Worm (Caenorhabditis elegans): Measurements from ENCODE around the gene Y53C12A.7.

Y53C12A.7 gene

DNA sequence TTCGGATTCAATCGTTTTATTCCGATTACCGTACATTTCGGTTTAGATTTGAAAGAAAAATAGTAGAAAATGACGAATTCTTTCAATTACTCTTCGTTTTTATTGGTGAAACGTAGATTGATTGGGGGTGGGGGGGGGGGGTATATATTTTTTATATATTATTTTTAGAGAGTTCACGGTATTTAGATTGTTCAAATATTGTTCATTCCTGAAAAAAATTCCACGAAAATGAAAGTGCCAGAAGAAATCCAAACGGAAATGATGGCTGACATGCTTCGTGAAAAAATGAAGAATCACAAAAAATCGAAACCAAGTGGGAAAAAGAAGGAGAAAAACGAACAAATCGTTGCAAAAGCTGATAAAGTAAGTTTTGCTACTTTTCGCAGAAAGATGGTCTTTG lies at the start of gene Y53C12A.7, which contains the start of gene Y53C12A.8:
Gene Y53C12A.7, plus strand, starts transcription at position 181 of the 400 bp plus-strand sequence.
Gene Y53C12A.8, minus strand, starts transcription at position 101 of the 400 bp plus-strand sequence.
- no peak for TF ChIP-seq unc-62 (GFP tag; optimal IDR thresholded peaks at IDR 0.05)

DNA sequence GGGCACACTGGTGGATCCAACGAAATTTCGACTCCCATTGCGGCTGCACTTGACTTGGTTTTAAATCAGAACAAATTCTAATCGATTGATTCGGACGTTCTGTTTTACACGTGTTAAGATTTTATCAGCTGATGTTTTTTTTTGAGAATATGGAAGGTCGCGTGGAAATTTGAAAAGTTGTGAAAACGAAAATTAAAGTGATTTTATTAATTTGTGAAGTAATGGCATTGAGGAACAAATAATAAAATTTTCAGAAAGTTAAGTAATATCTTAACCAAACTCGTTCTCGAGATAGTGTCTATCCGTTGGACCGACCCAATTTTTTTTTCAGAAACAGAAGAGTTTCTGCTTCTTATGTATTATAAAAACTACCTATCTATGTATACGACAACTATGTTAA lies 48.6 kb upstream of the Y53C12A.7 start, which contains the start of gene ZK1307.4:
Gene ZK1307.4, minus strand, starts transcription at position 101 of the 400 bp plus-strand sequence.
- no peak for TF ChIP-seq unc-62 (GFP tag; optimal IDR thresholded peaks at IDR 0.05)

DNA sequence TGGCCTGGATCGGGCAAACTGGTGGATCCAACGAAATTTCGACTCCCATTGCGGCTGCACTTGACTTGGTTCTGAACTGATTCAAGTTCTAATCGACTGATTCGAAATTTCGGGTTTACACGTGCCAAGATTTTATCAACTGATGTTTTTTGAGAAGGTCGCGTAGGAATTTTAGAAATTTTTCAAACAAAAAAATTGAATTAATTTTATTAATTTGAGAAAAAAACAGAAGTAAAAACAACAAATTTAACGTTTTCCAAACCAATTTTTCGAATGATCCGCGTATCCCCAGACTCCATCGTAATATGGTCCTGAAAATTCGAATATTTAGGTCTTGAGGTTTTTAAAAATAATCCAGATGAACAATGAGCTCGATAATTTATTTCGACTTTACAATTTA lies 47.4 kb upstream of the Y53C12A.7 start, which contains the start of gene ZK1307.3:
Gene ZK1307.3, minus strand, starts transcription at position 101 of the 400 bp plus-strand sequence.
- no peak for TF ChIP-seq unc-62 (GFP tag; optimal IDR thresholded peaks at IDR 0.05)

DNA sequence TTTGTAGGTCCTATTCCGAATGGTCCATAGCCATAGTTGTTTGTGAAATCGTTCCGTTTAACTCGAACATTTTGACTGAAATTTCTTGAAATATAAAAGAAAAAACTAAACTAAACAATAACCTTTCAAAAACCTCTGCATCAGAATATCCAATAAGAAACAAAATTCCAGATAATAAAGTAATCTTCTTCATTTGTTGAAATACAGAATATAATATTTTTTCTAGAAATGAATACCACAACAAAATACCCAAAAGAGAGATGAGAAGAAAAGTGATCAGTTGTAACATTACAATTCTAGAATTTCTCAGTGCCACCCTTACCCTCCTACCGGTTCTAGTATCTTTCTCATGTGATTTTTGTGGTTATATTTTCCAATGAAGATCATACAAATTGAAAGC lies 46.7 kb upstream of the Y53C12A.7 start, which contains the start of gene ZK1307.2:
Gene ZK1307.2, minus strand, starts transcription at position 274 of the 400 bp plus-strand sequence.
- no peak for TF ChIP-seq unc-62 (GFP tag; optimal IDR thresholded peaks at IDR 0.05)

ce11 chrII:9655530-9656139 lies 44.7 kb upstream of the Y53C12A.7 start, which contains the start of gene ZK1307.1:
TSS of gene ZK1307.1 (minus strand) at chrII:9655580.
- TF ChIP-seq unc-62 (GFP tag; optimal IDR thresholded peaks at IDR 0.05), result no peak

- TF ChIP-seq unc-62 (GFP tag; optimal IDR thresholded peaks at IDR 0.05), result no peak
Observed at ce11 chrII:9656210-9656755, 44.1 kb upstream of the Y53C12A.7 start, which contains the start of gene gstk-1. TSS of gene gstk-1 (plus strand) at chrII:9656705.

DNA sequence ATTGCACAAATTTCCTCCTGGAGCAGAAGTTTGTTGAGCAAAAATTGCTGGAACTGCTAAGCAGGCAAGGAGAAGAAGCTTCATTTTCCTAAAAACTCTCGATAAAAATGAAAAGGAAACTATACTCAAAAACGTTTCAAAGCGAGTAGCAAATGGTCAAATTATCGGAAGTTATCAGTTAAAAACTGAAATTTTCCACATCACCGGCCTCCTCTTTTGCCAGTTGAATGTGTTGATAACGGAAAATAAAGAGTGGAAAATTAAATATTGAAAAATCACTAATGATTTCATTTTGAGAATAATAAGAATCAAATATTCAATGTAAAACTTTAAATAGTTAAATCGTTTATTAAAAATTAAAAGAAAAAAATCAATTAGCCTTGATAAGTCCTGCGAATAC lies 41.4 kb upstream of the Y53C12A.7 start, which contains the start of gene ZK1320.2:
Gene ZK1320.2, minus strand, starts transcription at position 88 of the 400 bp plus-strand sequence.
- no peak for TF ChIP-seq unc-62 (GFP tag; optimal IDR thresholded peaks at IDR 0.05)

DNA sequence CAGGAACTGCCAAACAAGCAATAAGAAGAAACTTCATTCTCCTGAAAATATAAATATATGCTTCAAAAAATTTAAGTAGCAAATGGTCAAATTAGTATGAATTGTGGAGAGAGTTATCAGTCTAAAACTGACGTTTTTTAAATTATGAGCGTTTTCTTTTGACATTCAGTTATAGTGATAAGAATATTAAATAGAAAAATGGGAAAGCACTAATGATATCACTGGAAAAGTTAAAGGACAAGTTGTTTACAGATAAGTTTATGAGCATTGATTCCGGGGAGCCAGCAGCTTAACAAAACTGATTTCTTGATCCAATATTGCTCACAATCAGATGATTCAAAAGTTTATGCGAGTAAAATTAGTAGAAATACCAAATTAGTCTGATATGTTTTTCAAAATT lies 40.0 kb upstream of the Y53C12A.7 start, which contains the start of gene ZK1320.3:
Gene ZK1320.3, minus strand, starts transcription at position 41 of the 400 bp plus-strand sequence.
- no peak for TF ChIP-seq unc-62 (GFP tag; optimal IDR thresholded peaks at IDR 0.05)

- no peak for TF ChIP-seq unc-62 (GFP tag; optimal IDR thresholded peaks at IDR 0.05)
Observed at ce11 chrII:9662160-9662559, 38.2 kb upstream of the Y53C12A.7 start.

ce11 chrII:9662797-9663196 lies 37.5 kb upstream of the Y53C12A.7 start, which contains the start of gene cyp-13A10:
TSS of gene cyp-13A10 (minus strand) at chrII:9662884.
- TF ChIP-seq unc-62 (GFP tag; optimal IDR thresholded peaks at IDR 0.05), result no peak

DNA sequence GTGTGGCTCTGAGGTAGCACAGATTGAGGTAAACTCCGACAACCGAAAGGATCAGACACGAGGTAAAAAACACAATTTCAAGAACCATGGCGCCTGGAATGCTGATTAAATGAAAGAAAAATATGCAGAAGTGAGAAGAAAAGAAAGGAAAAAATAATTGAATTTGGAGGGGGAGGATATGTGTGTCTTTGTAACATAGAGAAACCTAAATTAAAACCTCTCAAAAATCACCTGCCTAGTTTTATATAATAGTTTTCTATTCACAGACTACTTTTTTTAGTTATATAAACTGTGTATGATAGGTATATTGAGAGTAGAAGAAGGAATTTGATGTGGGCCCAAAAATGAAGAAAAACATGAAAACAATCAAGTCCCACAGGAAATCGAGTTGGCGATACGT lies 34.8 kb upstream of the Y53C12A.7 start, which contains the start of gene ZK1320.5:
Gene ZK1320.5, minus strand, starts transcription at position 101 of the 400 bp plus-strand sequence.
- no peak for TF ChIP-seq unc-62 (GFP tag; optimal IDR thresholded peaks at IDR 0.05)

DNA sequence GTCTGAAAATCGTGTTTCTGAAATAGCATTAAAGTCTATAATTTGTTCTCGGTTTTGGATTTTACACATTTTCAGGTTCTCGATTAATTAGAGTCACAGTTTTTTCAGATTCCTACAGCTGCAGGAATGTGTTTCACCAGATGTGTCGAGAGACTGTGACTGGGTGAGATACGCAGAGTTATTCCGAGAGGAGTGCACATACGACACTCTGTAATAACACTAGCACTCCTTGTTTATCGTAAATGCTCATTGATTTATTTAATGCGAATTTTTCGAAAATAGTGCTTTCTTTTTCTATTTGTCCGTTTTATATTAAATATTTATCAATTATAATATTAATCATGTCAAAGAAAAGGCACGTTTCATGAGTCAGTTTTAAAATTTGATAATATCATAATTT lies 33.0 kb upstream of the Y53C12A.7 start, which contains the start of gene ZK1320.11:
Gene ZK1320.11, plus strand, starts transcription at position 243 of the 400 bp plus-strand sequence.
- no peak for TF ChIP-seq unc-62 (GFP tag; optimal IDR thresholded peaks at IDR 0.05)

- no peak for TF ChIP-seq unc-62 (GFP tag; optimal IDR thresholded peaks at IDR 0.05)
Observed at ce11 chrII:9668959-9669358, 31.4 kb upstream of the Y53C12A.7 start, which contains the start of gene taf-8. TSS of gene taf-8 (plus strand) at chrII:9669318.

ce11 chrII:9671308-9671707 lies 29.0 kb upstream of the Y53C12A.7 start, which contains the start of gene ZK1320.7:
TSS of gene ZK1320.7 (plus strand) at chrII:9671608.
- TF ChIP-seq unc-62 (GFP tag; optimal IDR thresholded peaks at IDR 0.05), result no peak

DNA sequence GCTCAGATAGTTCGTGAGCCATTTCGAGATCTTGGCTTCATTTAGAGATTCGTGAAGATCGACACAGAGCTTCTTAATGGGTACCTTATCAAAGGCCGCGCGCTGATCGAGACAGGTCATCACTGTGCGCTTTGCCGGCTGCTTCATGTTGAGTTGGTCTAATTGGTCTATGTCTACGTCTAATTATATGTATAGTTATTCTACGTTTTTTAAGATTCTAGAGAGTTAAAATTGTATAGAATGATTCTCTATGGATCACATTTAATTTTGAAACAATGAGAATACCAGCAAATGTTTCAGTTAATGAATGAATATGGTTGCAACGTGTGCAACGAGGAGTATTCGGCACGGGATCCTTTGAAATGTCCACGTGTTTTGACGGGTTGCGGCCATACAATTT lies 25.7 kb upstream of the Y53C12A.7 start, which contains the start of gene arc-1:
Gene arc-1, plus strand, starts transcription at position 301 of the 400 bp plus-strand sequence.
- TF ChIP-seq unc-62 (GFP tag; optimal IDR thresholded peaks at IDR 0.05), result no peak

DNA sequence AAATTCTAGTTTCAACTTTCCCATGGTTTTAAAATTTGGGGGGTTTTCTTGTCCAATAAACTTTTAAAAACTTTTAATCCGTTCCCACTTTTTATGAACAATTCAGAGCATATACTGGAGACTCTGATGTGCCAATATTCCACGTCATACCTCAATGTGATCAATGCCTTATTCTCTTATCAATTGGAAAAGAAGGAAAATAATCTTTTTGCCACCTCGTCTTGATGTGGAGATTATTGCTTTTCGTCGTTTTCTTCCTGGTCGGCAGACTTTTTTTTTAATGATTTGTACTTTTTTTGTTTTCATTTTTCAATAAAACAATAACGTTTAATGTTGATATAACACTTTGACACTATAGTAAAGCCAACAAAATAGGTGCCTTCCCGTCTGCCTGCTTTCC lies 22.9 kb upstream of the Y53C12A.7 start:
- no peak for TF ChIP-seq unc-62 (GFP tag; optimal IDR thresholded peaks at IDR 0.05)

Measured in whole organism, dauer.